Fruit fly (Drosophila melanogaster): ENCODE data around the gene CG31624.

dm6 chr2L:21166422-21166821 lies 33.8 kb downstream of the CG31624 start:
- TF ChIP-seq Crg-1 (GFP tag; optimal IDR thresholded peaks at IDR 0.05): peak; percentile 27
- TF ChIP-seq bab1 (GFP tag; optimal IDR thresholded peaks at IDR 0.05): peak; percentile 30
- peak; percentile 49 for TF ChIP-seq pad (GFP tag; optimal IDR thresholded peaks at IDR 0.05)
- no peak for TF ChIP-seq kay (GFP tag; ENCODE audit: borderline replicate concordance)
- peak; percentile 12 for TF ChIP-seq Hr96 (GFP tag; optimal IDR thresholded peaks at IDR 0.05)
- no peak for TF ChIP-seq ovo (GFP tag; optimal IDR thresholded peaks at IDR 0.05)
- TF ChIP-seq tj (GFP tag; optimal IDR thresholded peaks at IDR 0.05): no peak
- TF ChIP-seq Mnt (GFP tag; optimal IDR thresholded peaks at IDR 0.05): peak; percentile 72
